Worm (Caenorhabditis elegans): ENCODE data around the gene sams-4.

ce11 chrIV:5811079-5811622 is 35.0 kb downstream of the sams-4 start:
- TF ChIP-seq nhr-76 (tag; optimal IDR thresholded peaks at IDR 0.05) (no peak), lin-15B (tag; optimal IDR thresholded peaks at IDR 0.05) (no peak)
